Fruit fly (Drosophila melanogaster) whole organism, embryonic: ENCODE results near the gene kin17.

Source experiments
- Bdp1 ChIP-seq: fragments of 200-800 bp; sonication (Bioruptor generic); optimal IDR thresholded peaks from 3 replicates; lab custom pipeline; 2016; ENCODE audit warnings: missing biosample characterization, missing genetic modification characterization
- Blimp-1 ChIP-seq: fragments of 200-800 bp; sonication (Bioruptor generic); optimal IDR thresholded peaks from 3 replicates; lab custom pipeline; 2018; ENCODE audit warnings: missing biosample characterization, missing genetic modification characterization, mild to moderate bottlenecking, moderate library complexity, missing genetic modification reagents
- C15 ChIP-seq: fragments of 200-800 bp; sonication (Bioruptor generic); IDR thresholded peaks from 3 replicates; pipeline ENCODE4 v1.3.6; 2022; ENCODE audit warnings: missing biosample characterization, missing genetic modification characterization
- CG10267 ChIP-seq: fragments of 200-800 bp; sonication (Bioruptor generic); optimal IDR thresholded peaks from 2 replicates; lab custom pipeline; 2018; ENCODE audit warnings: missing biosample characterization, mild to moderate bottlenecking, missing genetic modification characterization, moderate library complexity
- CG10431 ChIP-seq: fragments of 200-800 bp; sonication (Bioruptor generic); optimal IDR thresholded peaks from 3 replicates; lab custom pipeline; 2018; ENCODE audit warnings: missing biosample characterization, mild to moderate bottlenecking, missing genetic modification characterization
- CG12769 ChIP-seq: fragments of 200-800 bp; sonication (Bioruptor generic); optimal IDR thresholded peaks from 2 replicates; lab custom pipeline; 2019; ENCODE audit warnings: missing biosample characterization, mild to moderate bottlenecking, missing genetic modification characterization, moderate library complexity
- CG1647 ChIP-seq: fragments of 200-800 bp; sonication (Bioruptor generic); optimal IDR thresholded peaks from 3 replicates; lab custom pipeline; 2016; ENCODE audit warnings: missing biosample characterization, missing genetic modification characterization
- CG17385 ChIP-seq: fragments of 200-800 bp; sonication (Bioruptor generic); optimal IDR thresholded peaks from 3 replicates; lab custom pipeline; 2018; ENCODE audit warnings: missing biosample characterization, mild to moderate bottlenecking, missing genetic modification characterization
- CG2116 ChIP-seq: fragments of 200-800 bp; sonication (Bioruptor generic); optimal IDR thresholded peaks from 3 replicates; lab custom pipeline; 2018; ENCODE audit warnings: missing biosample characterization, mild to moderate bottlenecking, missing genetic modification characterization
- CG2129 ChIP-seq: fragments of 200-800 bp; sonication (Bioruptor generic); IDR thresholded peaks from 2 replicates; pipeline ENCODE4 v1.3.6; 2022; ENCODE audit warnings: missing biosample characterization, missing genetic modification characterization; ENCODE audit not compliant: partially characterized antibody
- CG31224 ChIP-seq: fragments of 200-800 bp; sonication (Bioruptor generic); IDR thresholded peaks from 2 replicates; pipeline ENCODE4 v1.3.6; 2022; ENCODE audit warnings: missing biosample characterization, missing genetic modification characterization
- CG4328 ChIP-seq: fragments of 200-800 bp; sonication (Bioruptor generic); optimal IDR thresholded peaks from 3 replicates; lab custom pipeline; 2017; ENCODE audit warnings: missing biosample characterization, missing genetic modification reagents, missing genetic modification characterization
- CG5245 ChIP-seq: fragments of 200-800 bp; sonication (Bioruptor generic); optimal IDR thresholded peaks from 3 replicates; lab custom pipeline; 2016; ENCODE audit warnings: missing biosample characterization, missing genetic modification characterization
- CG7357 ChIP-seq: fragments of 200-800 bp; sonication (Bioruptor generic); IDR thresholded peaks from 3 replicates; pipeline ENCODE4 v1.3.6; 2022; ENCODE audit warnings: missing biosample characterization, missing genetic modification characterization
- CG8359 ChIP-seq: fragments of 200-800 bp; sonication (Bioruptor generic); optimal IDR thresholded peaks from 2 replicates; lab custom pipeline; 2017; ENCODE audit warnings: missing biosample characterization, mild to moderate bottlenecking, missing genetic modification characterization, borderline replicate concordance
- CG8765 ChIP-seq: fragments of 200-800 bp; sonication (Bioruptor generic); IDR thresholded peaks from 2 replicates; pipeline ENCODE4 v1.3.6; 2022; ENCODE audit warnings: missing biosample characterization, missing genetic modification characterization
- CG9437 ChIP-seq: fragments of 200-800 bp; sonication (Bioruptor generic); optimal IDR thresholded peaks from 2 replicates; lab custom pipeline; 2018; ENCODE audit warnings: missing biosample characterization, mild to moderate bottlenecking, missing genetic modification characterization
- CG9727 ChIP-seq: fragments of 200-800 bp; sonication (Bioruptor generic); optimal IDR thresholded peaks from 3 replicates; lab custom pipeline; 2017; ENCODE audit warnings: missing biosample characterization, mild to moderate bottlenecking, missing genetic modification characterization
- Dad ChIP-seq: fragments of 200-800 bp; sonication (Bioruptor generic); optimal IDR thresholded peaks from 3 replicates; lab custom pipeline; 2016; ENCODE audit warnings: missing biosample characterization, missing genetic modification characterization
- Dip2 ChIP-seq: fragments of 200-800 bp; sonication (Bioruptor generic); IDR thresholded peaks from 2 replicates; pipeline ENCODE4 v1.3.6; 2022; ENCODE audit warnings: missing biosample characterization, missing genetic modification characterization
- Dp ChIP-seq: fragments of 200-800 bp; sonication (Bioruptor generic); optimal IDR thresholded peaks from 2 replicates; lab custom pipeline; 2018; ENCODE audit warnings: missing biosample characterization, mild to moderate bottlenecking, missing genetic modification characterization, moderate library complexity
- HHEX ChIP-seq: fragments of 200-800 bp; sonication (Bioruptor generic); optimal IDR thresholded peaks from 3 replicates; lab custom pipeline; 2017; ENCODE audit warnings: missing biosample characterization, mild to moderate bottlenecking, missing genetic modification characterization, missing genetic modification reagents
- Hr3 ChIP-seq: fragments of 200-800 bp; sonication (Bioruptor generic); optimal IDR thresholded peaks from 3 replicates; lab custom pipeline; 2016; ENCODE audit warnings: missing biosample characterization, missing genetic modification characterization
- Hr39 ChIP-seq: fragments of >200 bp; optimal IDR thresholded peaks from 2 replicates; lab custom pipeline; 2017
- Mes4 ChIP-seq: fragments of 200-800 bp; sonication (Bioruptor generic); optimal IDR thresholded peaks from 2 replicates; lab custom pipeline; 2016; ENCODE audit warnings: missing biosample characterization, missing genetic modification characterization
- Myb ChIP-seq: fragments of 200-800 bp; sonication (Bioruptor generic); optimal IDR thresholded peaks from 2 replicates; lab custom pipeline; 2016; ENCODE audit warnings: missing biosample characterization, missing genetic modification characterization
- Nf-YC ChIP-seq: fragments of 200-800 bp; optimal IDR thresholded peaks from 3 replicates; lab custom pipeline; 2019; ENCODE audit warnings: missing biosample characterization, mild to moderate bottlenecking, missing genetic modification characterization, moderate library complexity
- Pdp1 ChIP-seq, 2 experiments: fragments of 200-800 bp; sonication (Bioruptor generic); optimal IDR thresholded peaks; 3 replicates each; lab custom pipeline; 2016; ENCODE audit warnings: missing biosample characterization in 2 of 2, missing genetic modification characterization in 2 of 2, mild to moderate bottlenecking in 1 of 2, moderate library complexity in 1 of 2
- Sin3A ChIP-seq: fragments of >200 bp; optimal IDR thresholded peaks from 2 replicates; lab custom pipeline; 2018
- Six4 ChIP-seq: fragments of 200-800 bp; sonication (Bioruptor generic); optimal IDR thresholded peaks from 2 replicates; lab custom pipeline; 2016; ENCODE audit warnings: missing biosample characterization, missing genetic modification characterization
- Sox100B ChIP-seq: fragments of 200-800 bp; sonication (Bioruptor generic); optimal IDR thresholded peaks from 3 replicates; lab custom pipeline; 2018; ENCODE audit warnings: missing biosample characterization, mild to moderate bottlenecking, missing genetic modification characterization
- Sox102F ChIP-seq: fragments of 200-800 bp; sonication (Bioruptor generic); optimal IDR thresholded peaks from 2 replicates; lab custom pipeline; 2018; ENCODE audit warnings: missing biosample characterization, mild to moderate bottlenecking, missing genetic modification characterization, moderate library complexity
- croc ChIP-seq: fragments of 200-800 bp; sonication (Bioruptor generic); conservative IDR thresholded peaks from 3 replicates; pipeline ENCODE4 v1.3.6; 2022; ENCODE audit warnings: missing biosample characterization, missing genetic modification characterization
- fd102C ChIP-seq: fragments of 200-800 bp; sonication (Bioruptor generic); optimal IDR thresholded peaks from 2 replicates; lab custom pipeline; 2018; ENCODE audit warnings: missing biosample characterization, mild to moderate bottlenecking, missing genetic modification characterization, moderate library complexity
- fd3F ChIP-seq: fragments of 200-800 bp; sonication (Bioruptor generic); optimal IDR thresholded peaks from 2 replicates; lab custom pipeline; 2018; ENCODE audit warnings: missing biosample characterization, mild to moderate bottlenecking, missing genetic modification characterization, moderate library complexity
- grau ChIP-seq: fragments of 200-800 bp; optimal IDR thresholded peaks from 3 replicates; lab custom pipeline; 2019; ENCODE audit warnings: missing biosample characterization, mild to moderate bottlenecking, missing genetic modification characterization, moderate library complexity
- ham ChIP-seq: fragments of 200-800 bp; sonication (Bioruptor generic); IDR thresholded peaks from 2 replicates; pipeline ENCODE4 v1.3.6; 2022; ENCODE audit warnings: missing biosample characterization, missing genetic modification characterization
- hkb ChIP-seq, 2 experiments: fragments of 200-800 bp in 1 of 2; fragments of >200 bp in 1 of 2; sonication (Bioruptor generic) in 1 of 2; IDR thresholded peaks in 1 of 2; optimal IDR thresholded peaks in 1 of 2; 2 replicates each; pipeline versions ENCODE4 v1.3.6 to Lab custom; 2017 to 2022; ENCODE audit warnings: missing biosample characterization in 1 of 2, missing genetic modification characterization in 1 of 2
- lilli ChIP-seq: fragments of 200-800 bp; sonication (Bioruptor generic); optimal IDR thresholded peaks from 3 replicates; lab custom pipeline; 2016; ENCODE audit warnings: missing biosample characterization, missing genetic modification characterization
- nmo ChIP-seq: fragments of 200-800 bp; sonication (Bioruptor generic); optimal IDR thresholded peaks from 2 replicates; lab custom pipeline; 2018; ENCODE audit warnings: missing biosample characterization, mild to moderate bottlenecking, missing genetic modification characterization, moderate library complexity
- prd ChIP-seq, 3 experiments: fragments of >200 bp in 2 of 3; fragments of 200-800 bp in 1 of 3; sonication (Bioruptor generic) in 1 of 3; optimal IDR thresholded peaks in 2 of 3; IDR thresholded peaks in 1 of 3; 2 replicates in 2 of 3; 3 replicates in 1 of 3; pipeline versions ENCODE4 v1.3.6 to Lab custom; 2017 to 2022; ENCODE audit warnings: missing biosample characterization in 1 of 3, missing genetic modification characterization in 1 of 3
- pum ChIP-seq: fragments of 200-800 bp; sonication (Bioruptor generic); optimal IDR thresholded peaks from 2 replicates; lab custom pipeline; 2016; ENCODE audit warnings: missing biosample characterization, missing genetic modification characterization
- slbo ChIP-seq: fragments of 200-800 bp; sonication (Bioruptor generic); IDR thresholded peaks from 2 replicates; pipeline ENCODE4 v1.3.6; 2022; ENCODE audit warnings: missing biosample characterization, missing genetic modification characterization
- slp2 ChIP-seq: fragments of 200-800 bp; sonication (Bioruptor generic); optimal IDR thresholded peaks from 2 replicates; lab custom pipeline; 2016; ENCODE audit warnings: missing biosample characterization, missing genetic modification characterization
- so ChIP-seq: fragments of 200-800 bp; sonication (Bioruptor generic); IDR thresholded peaks from 3 replicates; pipeline ENCODE4 v1.3.6; 2022; ENCODE audit warnings: missing biosample characterization, missing genetic modification characterization
- tll ChIP-seq, 2 experiments: fragments of 200-800 bp in 1 of 2; fragments of >200 bp in 1 of 2; sonication (Bioruptor generic) in 1 of 2; optimal IDR thresholded peaks; 2 replicates each; lab custom pipeline; 2017 to 2019; ENCODE audit warnings: missing biosample characterization in 2 of 2, missing genetic modification characterization in 2 of 2, mild to moderate bottlenecking in 1 of 2, moderate library complexity in 1 of 2

The kin17 gene

DNA sequence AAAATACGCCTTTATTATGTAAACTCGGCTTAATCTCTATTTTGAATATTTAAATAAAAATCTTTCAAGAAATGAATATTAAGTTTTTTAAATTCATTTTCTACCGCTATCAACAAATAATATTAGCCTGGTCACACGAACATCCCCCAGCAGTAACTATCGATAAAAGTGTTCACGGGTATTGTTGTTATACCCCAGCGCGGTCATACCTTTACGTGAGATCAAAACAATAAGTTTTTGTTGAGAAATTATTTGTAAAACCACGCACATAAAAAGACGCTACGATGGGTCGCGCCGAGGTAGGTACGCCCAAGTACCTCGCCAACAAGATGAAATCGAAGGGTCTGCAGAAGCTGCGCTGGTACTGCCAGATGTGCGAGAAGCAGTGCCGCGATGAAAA is at the start of gene kin17 (continued):
- TF ChIP-seq slbo: no peak
- no peak for TF ChIP-seq CG12769 (tag; lab: Kevin White, UChicago)
- 0 out of 2 replicates have a peak, but pooled peaks have one; percentile 17 for TF ChIP-seq CG2129
- peak; percentile 84 for TF ChIP-seq Dp (GFP tag; lab: Kevin White, UChicago)
- no peak for TF ChIP-seq Nf-YC
- TF ChIP-seq HHEX (GFP tag; lab: Kevin White, UChicago): no peak
- TF ChIP-seq Bdp1 (GFP tag; lab: Kevin White, UChicago): no peak
- no peak for TF ChIP-seq Hr3 (GFP tag; lab: Kevin White, UChicago)
- TF ChIP-seq nmo (GFP tag; lab: Kevin White, UChicago): peak; percentile 6
- TF ChIP-seq CG2116 (GFP tag; lab: Kevin White, UChicago): peak; percentile 2
- TF ChIP-seq Sox102F (GFP tag; lab: Kevin White, UChicago): no peak
- TF ChIP-seq CG31224: no peak
- no peak for TF ChIP-seq CG9727 (GFP tag; lab: Kevin White, UChicago)
- no peak for TF ChIP-seq C15 (GFP tag; lab: Robert Waterston, UW)
- no peak for TF ChIP-seq Mes4
- TF ChIP-seq hkb (optimal IDR thresholded peaks at IDR 0.05; lab: Kevin White, UChicago): no peak
- TF ChIP-seq hkb (GFP tag; IDR thresholded peaks at IDR 0.05; lab: Robert Waterston, UW): no peak
- no peak for TF ChIP-seq CG17385
- TF ChIP-seq fd102C: no peak
- no peak for TF ChIP-seq grau
- TF ChIP-seq fd3F (GFP tag; lab: Kevin White, UChicago): no peak
- no peak for TF ChIP-seq CG5245 (GFP tag; lab: Kevin White, UChicago)
- no peak for TF ChIP-seq CG7357
- peak; percentile 35 for TF ChIP-seq CG10267 (tag; lab: Kevin White, UChicago)

DNA sequence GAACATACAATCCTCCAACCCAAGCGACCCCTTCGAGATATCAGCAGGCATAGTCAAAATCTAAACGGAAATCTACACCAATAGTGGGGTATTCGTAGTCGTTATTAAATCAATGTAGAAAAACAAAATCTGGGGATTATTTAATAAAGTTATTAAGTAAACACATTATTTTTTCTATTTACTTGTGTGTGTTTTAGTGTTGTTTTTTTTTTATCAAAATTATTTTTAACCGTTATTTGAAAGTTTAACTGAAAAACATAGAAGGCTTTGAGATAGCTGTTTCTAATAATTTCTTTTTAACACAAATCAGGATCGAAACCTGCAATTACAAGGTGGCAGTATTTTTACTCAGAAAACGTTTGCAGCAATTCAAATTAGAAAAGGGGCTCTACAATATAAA is 47.3 kb upstream of the kin17 start, which contains the start of gene polo:
TSS of gene polo (plus strand) at position 301 of the 400 bp plus-strand sequence.
- TF ChIP-seq Dad (GFP tag; lab: Kevin White, UChicago) (no peak), Blimp-1 (GFP tag; lab: Kevin White, UChicago) (no peak)

DNA sequence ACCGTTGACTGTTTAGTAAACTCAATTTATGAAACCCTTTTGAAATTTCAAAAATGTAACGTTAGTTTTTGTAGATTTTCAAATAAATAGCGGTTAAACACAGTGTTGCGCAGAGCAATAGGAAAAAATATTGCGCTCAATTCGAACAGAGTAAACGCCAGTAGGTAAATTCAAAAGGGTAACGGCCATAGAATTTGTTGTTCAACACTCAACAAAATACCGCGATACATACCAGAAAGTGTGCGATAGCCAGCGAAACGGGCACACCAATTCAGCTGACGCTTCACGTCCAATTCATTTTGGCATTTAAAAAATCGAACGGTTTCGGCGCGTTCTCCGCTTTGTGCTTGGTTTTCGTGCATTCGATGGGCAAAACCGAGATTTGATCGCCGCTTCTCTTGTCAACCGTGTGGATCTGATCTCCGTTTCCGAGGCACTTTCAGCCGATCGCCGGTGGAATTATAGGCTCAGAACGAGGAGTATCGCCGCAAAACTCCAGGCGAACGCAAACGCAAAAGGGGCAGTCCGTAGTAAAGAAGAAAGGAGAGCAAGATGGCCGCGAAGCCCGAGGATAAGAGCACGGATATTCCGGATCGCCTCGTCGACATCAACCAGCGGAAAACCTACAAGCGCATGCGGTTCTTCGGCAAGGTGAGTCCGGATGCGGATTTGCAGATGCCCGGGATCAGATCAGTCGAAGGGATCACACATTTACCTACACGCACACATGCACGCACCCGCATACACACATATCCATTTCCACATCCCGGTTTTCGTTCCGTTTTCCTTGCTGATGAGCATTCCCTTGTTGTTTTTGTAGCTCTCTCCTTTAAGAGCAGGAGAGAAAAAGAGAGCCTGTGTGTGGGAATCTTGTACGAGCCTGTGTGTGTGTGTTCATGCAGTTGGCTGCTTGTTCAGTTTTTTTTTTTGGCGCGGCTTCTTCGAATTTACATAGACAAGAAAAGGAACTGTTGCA is 46.6 kb upstream of the kin17 start:
- TF ChIP-seq Myb (GFP tag; lab: Kevin White, UChicago) (peak; percentile 100), CG9437 (GFP tag; lab: Kevin White, UChicago) (no peak), Sin3A (lab: Kevin White, UChicago) (peak; percentile 92), lilli (GFP tag; lab: Kevin White, UChicago) (peak; percentile 65), tll (GFP tag; optimal IDR thresholded peaks at IDR 0.05; lab: Kevin White, UChicago) (no peak), pum (GFP tag; lab: Kevin White, UChicago) (peak; percentile 60), Pdp1 (GFP tag; optimal IDR thresholded peaks at IDR 0.05; lab: Kevin White, UChicago) (peak; percentile 53 to 55), slp2 (GFP tag; lab: Kevin White, UChicago) (peak; percentile 34), prd (optimal IDR thresholded peaks at IDR 0.05; lab: Kevin White, UChicago) (no peak), prd (GFP tag; IDR thresholded peaks at IDR 0.05; lab: Robert Waterston, UW) (peak; percentile 16; the same call in 1 of the 3 replicates), Sox100B (GFP tag; lab: Kevin White, UChicago) (no peak), so (GFP tag; lab: Robert Waterston, UW) (no peak), CG1647 (GFP tag; lab: Kevin White, UChicago) (peak; percentile 8), Dip2 (no peak), CG4328 (no peak), Six4 (GFP tag; lab: Kevin White, UChicago) (peak; percentile 10), CG8359 (GFP tag; lab: Kevin White, UChicago) (no peak), croc (GFP tag; lab: Robert Waterston, UW) (no peak), Hr39 (lab: Kevin White, UChicago) (no peak), CG8765 (GFP tag; lab: Robert Waterston, UW) (no peak; the same call in 1 of the 2 replicates), CG10431 (no peak), ham (GFP tag; lab: Robert Waterston, UW) (no peak)
